Fruit fly (Drosophila melanogaster) whole organism, prepupa: ENCODE measurements around the gene Acer.

Experiments used
- CG8119 ChIP-seq: fragments of 200-800 bp; sonication (Bioruptor generic); IDR thresholded peaks from 3 replicates; pipeline ENCODE4 v1.3.6; 2022; ENCODE audit warnings: missing biosample characterization, missing genetic modification characterization
- CG8319 ChIP-seq: fragments of 200-800 bp; sonication (Bioruptor generic); optimal IDR thresholded peaks from 3 replicates; lab custom pipeline; 2016; ENCODE audit warnings: missing biosample characterization, missing genetic modification characterization
- Eip78C ChIP-seq: fragments of 200-800 bp; sonication (Bioruptor generic); peaks from one replicate; lab custom pipeline; 2016; ENCODE audit warnings: missing biosample characterization, missing genetic modification characterization
- Sox102F ChIP-seq: fragments of 200-800 bp; sonication (Bioruptor generic); optimal IDR thresholded peaks from 2 replicates; lab custom pipeline; 2016; ENCODE audit warnings: missing biosample characterization, mild to moderate bottlenecking, missing genetic modification characterization

DNA sequence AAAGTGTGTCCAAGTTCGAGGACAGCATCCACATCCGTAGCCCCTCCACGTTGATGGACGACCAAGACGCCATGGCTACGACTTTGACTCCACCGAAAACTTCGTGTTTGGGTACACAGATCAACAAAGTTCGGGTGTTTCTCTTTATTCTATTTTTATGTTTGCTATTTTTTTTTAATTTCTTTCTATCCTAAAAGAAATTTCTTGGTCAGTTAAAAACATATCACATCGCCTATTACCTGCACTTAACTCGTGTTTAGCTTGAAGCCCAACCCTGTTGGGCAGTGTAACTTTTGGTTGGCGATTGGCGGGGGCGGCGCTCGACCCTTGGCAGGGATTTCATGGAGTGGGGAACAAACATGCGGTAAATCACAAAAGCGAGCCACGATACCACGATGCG is 48.3 kb upstream of the Acer start:
- TF ChIP-seq CG8319 (GFP tag; lab: Kevin White, UChicago), result peak; percentile 72
- peak; percentile 94 for TF ChIP-seq Eip78C (GFP tag; lab: Kevin White, UChicago)
- TF ChIP-seq Sox102F (GFP tag; lab: Kevin White, UChicago), result peak; percentile 78
- TF ChIP-seq CG8119 (GFP tag; lab: Robert Waterston, UW), result peak; percentile 71; the same call in 2 of the 3 replicates
